Worm (Caenorhabditis elegans) whole organism, L1 larva: ENCODE results near the gene clp-7.

ENCODE experiments used
- ama-1 ChIP-seq: fragments of 150-350 bp; optimal IDR thresholded peaks from 2 replicates; lab custom pipeline; 2014
- blmp-1 ChIP-seq: fragments of 150-350 bp; optimal IDR thresholded peaks from 2 replicates; lab custom pipeline; 2014; ENCODE audit warnings: missing biosample characterization, missing genetic modification characterization
- isw-1 ChIP-seq: fragments of 200-800 bp; sonication (Bioruptor generic); IDR thresholded peaks from 2 replicates; pipeline ENCODE4 v1.3.6; 2022; ENCODE audit warnings: missing genetic modification characterization, missing compliant biosample characterization
- lin-15B ChIP-seq: fragments of 150-350 bp; sonication (generic microtip); optimal IDR thresholded peaks from 3 replicates; lab custom pipeline; 2014; ENCODE audit warnings: missing biosample characterization, missing genetic modification characterization
- mdl-1 ChIP-seq, 2 experiments: fragments of 150-350 bp; optimal IDR thresholded peaks; 2 replicates each; lab custom pipeline; 2014 to 2017; ENCODE audit warnings: missing biosample characterization in 2 of 2, missing genetic modification characterization in 2 of 2, inconsistent platforms in 1 of 2
- mep-1 ChIP-seq: fragments of 150-350 bp; optimal IDR thresholded peaks from 2 replicates; lab custom pipeline; 2014; ENCODE audit warnings: missing biosample characterization, missing genetic modification characterization
- snpc-4 ChIP-seq: fragments of 150-350 bp; optimal IDR thresholded peaks from 2 replicates; lab custom pipeline; 2014; ENCODE audit warnings: missing biosample characterization, missing genetic modification characterization
- tbx-2 ChIP-seq: sonication (generic microtip); optimal IDR thresholded peaks from 2 replicates; lab custom pipeline; 2016; ENCODE audit warnings: missing genetic modification characterization, missing compliant biosample characterization
- unc-130 ChIP-seq: fragments of 150-350 bp; optimal IDR thresholded peaks from 2 replicates; lab custom pipeline; 2017; ENCODE audit warnings: missing biosample characterization, missing genetic modification characterization, inconsistent platforms

DNA sequence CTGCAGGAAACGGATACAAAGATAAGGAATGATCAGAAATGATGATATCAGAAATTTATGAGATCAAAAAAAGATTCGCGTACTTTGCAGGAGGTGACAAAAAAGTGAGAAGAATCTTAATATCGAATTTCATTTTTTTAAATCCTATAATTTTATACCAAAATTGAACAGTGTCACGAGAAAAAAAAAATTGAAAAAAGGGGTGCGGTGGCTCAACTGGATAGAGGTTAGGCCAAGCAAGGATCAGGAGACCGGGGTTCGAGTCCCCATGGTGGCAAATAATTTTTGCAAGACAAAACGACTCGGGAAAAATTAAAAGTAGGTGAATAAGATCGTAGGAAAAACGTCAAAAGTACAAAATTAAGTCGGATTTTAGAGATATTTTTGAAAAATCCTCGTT, 24.6 kb upstream of the clp-7 start:
- TF ChIP-seq tbx-2 (no peak), blmp-1 (no peak), unc-130 (tag; lab: Kevin White, UChicago) (no peak), ama-1 (no peak), snpc-4 (tag; lab: Kevin White, UChicago) (no peak), mep-1 (tag; lab: Kevin White, UChicago) (no peak), mdl-1 (tag; optimal IDR thresholded peaks at IDR 0.05; lab: Kevin White, UChicago) (no peak), lin-15B (no peak), isw-1 (no peak)
